Worm (Caenorhabditis elegans): ENCODE results near the gene rab-39.

DNA sequence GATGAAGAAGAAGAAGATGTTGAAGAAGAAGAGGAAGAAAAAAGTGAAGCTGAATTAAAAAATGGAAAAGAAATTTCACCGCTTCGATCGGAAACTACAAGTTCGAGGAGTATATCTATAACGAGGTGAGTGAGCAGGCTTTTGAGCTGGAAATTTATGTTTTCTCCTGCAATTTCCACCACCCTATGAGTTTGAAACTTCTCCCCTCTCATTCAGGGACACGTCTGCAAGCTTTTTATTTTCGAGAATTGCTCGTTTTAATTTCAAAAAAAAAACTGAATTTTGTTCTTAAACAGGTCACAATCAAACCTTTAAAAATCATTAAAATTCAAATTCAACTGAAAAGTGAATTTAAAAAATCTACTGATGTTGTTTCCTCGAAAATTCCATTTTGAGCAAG lies 39.5 kb upstream of the rab-39 start:
- TF ChIP-seq blmp-1 (tag; optimal IDR thresholded peaks at IDR 0.05): no peak
- no peak for TF ChIP-seq ces-1 (GFP tag; optimal IDR thresholded peaks at IDR 0.05)
- TF ChIP-seq snpc-4 (tag; optimal IDR thresholded peaks at IDR 0.05): no peak
- no peak for TF ChIP-seq elt-3 (tag; optimal IDR thresholded peaks at IDR 0.05)
- no peak for TF ChIP-seq unc-39 (tag; optimal IDR thresholded peaks at IDR 0.05)
- no peak for TF ChIP-seq lsy-2 (tag; optimal IDR thresholded peaks at IDR 0.05)
- TF ChIP-seq pha-4 (tag; optimal IDR thresholded peaks at IDR 0.05): no peak
